Worm (Caenorhabditis elegans) whole organism, L4 larva: ENCODE data around the gene C33F10.8.
A peak's percentile ranks its signal among the peaks of the same experiment; 100 is the strongest.

Source experiments
- D1046.2 ChIP-seq: fragments of 200-800 bp; sonication (Bioruptor generic); IDR thresholded peaks from 2 replicates; pipeline ENCODE4 v1.3.6; 2022; ENCODE audit warnings: missing genetic modification characterization, missing compliant biosample characterization
- F37D6.2 ChIP-seq: sonication (generic microtip); optimal IDR thresholded peaks from 2 replicates; lab custom pipeline; 2016; ENCODE audit warnings: mild to moderate bottlenecking, missing genetic modification characterization, missing compliant biosample characterization
- F44E2.7 ChIP-seq: fragments of 200-800 bp; sonication (Bioruptor generic); IDR thresholded peaks from 2 replicates; pipeline ENCODE4 v2.1.2; 2022; ENCODE audit warnings: missing genetic modification characterization, missing compliant biosample characterization
- T26A8.4 ChIP-seq: fragments of 200-800 bp; sonication (Bioruptor generic); IDR thresholded peaks from 2 replicates; pipeline ENCODE4 v1.3.6; 2022; ENCODE audit warnings: missing genetic modification characterization, missing compliant biosample characterization
- Y105C5A.15 ChIP-seq: fragments of 200-800 bp; sonication (Bioruptor generic); IDR thresholded peaks from 2 replicates; pipeline ENCODE4 v1.3.6; 2022; ENCODE audit warnings: missing genetic modification characterization, missing compliant biosample characterization
- Y48G9A.11 ChIP-seq: fragments of 200-800 bp; sonication (Bioruptor generic); IDR thresholded peaks from 2 replicates; pipeline ENCODE4 v1.3.6; 2022; ENCODE audit warnings: missing genetic modification reagents, missing genetic modification characterization, missing compliant biosample characterization
- ZK337.2 ChIP-seq: fragments of 200-800 bp; sonication (Bioruptor generic); IDR thresholded peaks from 2 replicates; pipeline ENCODE4 v1.3.6; 2022; ENCODE audit warnings: missing genetic modification reagents, missing genetic modification characterization, missing compliant biosample characterization
- aha-1 ChIP-seq: fragments of 150-350 bp; peaks from one replicate; lab custom pipeline; 2014; ENCODE audit warnings: missing biosample characterization, missing genetic modification characterization
- ama-1 ChIP-seq: fragments of 150-350 bp; optimal IDR thresholded peaks from 2 replicates; lab custom pipeline; 2014; ENCODE audit warnings: inconsistent platforms, mixed read lengths
- attf-4 ChIP-seq: sonication (generic microtip); optimal IDR thresholded peaks from 3 replicates; lab custom pipeline; 2017; ENCODE audit warnings: missing biosample characterization, missing genetic modification characterization
- ceh-20 ChIP-seq: fragments of 200-800 bp; sonication (Bioruptor generic); IDR thresholded peaks from 2 replicates; pipeline ENCODE4 v1.3.6; 2022; ENCODE audit warnings: missing genetic modification reagents, missing genetic modification characterization, missing compliant biosample characterization
- ceh-28 ChIP-seq: fragments of 150-350 bp; optimal IDR thresholded peaks from 2 replicates; lab custom pipeline; 2014; ENCODE audit warnings: missing biosample characterization, missing genetic modification reagents, missing genetic modification characterization
- ceh-32 ChIP-seq: sonication (generic microtip); optimal IDR thresholded peaks from 2 replicates; lab custom pipeline; 2016; ENCODE audit warnings: mild to moderate bottlenecking, missing genetic modification characterization, missing compliant biosample characterization; ENCODE audit not compliant: poor library complexity
- ceh-44 ChIP-seq: fragments of 200-800 bp; sonication (Bioruptor generic); IDR thresholded peaks from 2 replicates; pipeline ENCODE4 v1.3.6; 2022; ENCODE audit warnings: missing genetic modification reagents, missing genetic modification characterization, missing compliant biosample characterization
- ceh-82 ChIP-seq: sonication (generic microtip); optimal IDR thresholded peaks from 2 replicates; lab custom pipeline; 2017; ENCODE audit warnings: missing biosample characterization, missing genetic modification characterization
- ctbp-1 ChIP-seq: fragments of 200-800 bp; sonication (Bioruptor generic); IDR thresholded peaks from 2 replicates; pipeline ENCODE4 v1.3.6; 2022; ENCODE audit warnings: missing genetic modification reagents, missing genetic modification characterization, missing compliant biosample characterization
- daf-16 ChIP-seq, 3 experiments: sonication (generic microtip); optimal IDR thresholded peaks; 2 replicates each; lab custom pipeline; 2016 to 2017; ENCODE audit warnings: missing genetic modification characterization in 3 of 3, missing genetic modification reagents in 3 of 3, mild to moderate bottlenecking in 2 of 3, missing compliant biosample characterization in 2 of 3, missing biosample characterization in 1 of 3, moderate library complexity in 1 of 3
- daf-19 ChIP-seq: fragments of 200-800 bp; sonication (Bioruptor generic); conservative IDR thresholded peaks from 2 replicates; pipeline ENCODE4 v1.3.6; 2022; ENCODE audit warnings: missing genetic modification characterization, missing compliant biosample characterization
- dmd-6 ChIP-seq: fragments of 200-800 bp; sonication (Bioruptor generic); IDR thresholded peaks from 2 replicates; pipeline ENCODE4 v1.3.6; 2022; ENCODE audit warnings: missing genetic modification reagents, missing genetic modification characterization, missing compliant biosample characterization
- dmd-8 ChIP-seq: fragments of 200-800 bp; sonication (Bioruptor generic); IDR thresholded peaks from 2 replicates; pipeline ENCODE4 v1.3.6; 2022; ENCODE audit warnings: missing genetic modification characterization, missing compliant biosample characterization
- dmd-9 ChIP-seq: fragments of 200-800 bp; sonication (Bioruptor generic); IDR thresholded peaks from 2 replicates; pipeline ENCODE4 v1.3.6; 2022; ENCODE audit warnings: missing genetic modification reagents, missing genetic modification characterization, missing compliant biosample characterization
- dve-1 ChIP-seq: sonication (generic microtip); optimal IDR thresholded peaks from 2 replicates; lab custom pipeline; 2017; ENCODE audit warnings: antibody characterized with exemption, mild to moderate bottlenecking, missing genetic modification characterization, missing compliant biosample characterization; ENCODE audit not compliant: insufficient read depth
- egl-27 ChIP-seq: sonication (generic microtip); optimal IDR thresholded peaks from 3 replicates; lab custom pipeline; 2017; ENCODE audit warnings: missing biosample characterization, missing genetic modification reagents, missing genetic modification characterization
- fkh-10 ChIP-seq: fragments of 150-350 bp; optimal IDR thresholded peaks from 2 replicates; lab custom pipeline; 2014; ENCODE audit warnings: missing biosample characterization, missing genetic modification reagents, missing genetic modification characterization
- fos-1 ChIP-seq: fragments of 150-350 bp; optimal IDR thresholded peaks from 2 replicates; lab custom pipeline; 2014; ENCODE audit warnings: missing biosample characterization, missing genetic modification characterization
- gei-8 ChIP-seq: fragments of 200-800 bp; sonication (Bioruptor generic); optimal IDR thresholded peaks from 2 replicates; lab custom pipeline; 2018; ENCODE audit warnings: mild to moderate bottlenecking, missing genetic modification characterization, missing compliant biosample characterization
- hlh-11 ChIP-seq: fragments of 200-800 bp; sonication (Bioruptor generic); optimal IDR thresholded peaks from 2 replicates; lab custom pipeline; 2018; ENCODE audit warnings: mild to moderate bottlenecking, missing genetic modification characterization, missing compliant biosample characterization
- hlh-30 ChIP-seq: sonication (generic microtip); optimal IDR thresholded peaks from 2 replicates; lab custom pipeline; 2017; ENCODE audit warnings: antibody characterized with exemption, mild to moderate bottlenecking, missing genetic modification characterization, missing compliant biosample characterization; ENCODE audit not compliant: insufficient read depth
- hmg-1.1 ChIP-seq: fragments of 200-800 bp; sonication (Bioruptor generic); IDR thresholded peaks from 2 replicates; pipeline ENCODE4 v1.3.6; 2022; ENCODE audit warnings: missing genetic modification reagents, missing genetic modification characterization, missing compliant biosample characterization
- lim-7 ChIP-seq: fragments of 200-800 bp; sonication (Bioruptor generic); IDR thresholded peaks from 2 replicates; pipeline ENCODE4 v1.3.6; 2022; ENCODE audit warnings: missing genetic modification characterization, missing compliant biosample characterization
- lin-1 ChIP-seq: fragments of 200-800 bp; sonication (Bioruptor generic); IDR thresholded peaks from 2 replicates; pipeline ENCODE4 v1.3.6; 2022; ENCODE audit warnings: missing genetic modification reagents, missing genetic modification characterization, missing compliant biosample characterization
- lin-13 ChIP-seq: fragments of 150-350 bp; optimal IDR thresholded peaks from 2 replicates; lab custom pipeline; 2014; ENCODE audit warnings: missing biosample characterization, missing genetic modification reagents, missing genetic modification characterization
- lin-39 ChIP-seq: fragments of 150-350 bp; optimal IDR thresholded peaks from 2 replicates; lab custom pipeline; 2014; ENCODE audit warnings: missing biosample characterization, missing genetic modification reagents, missing genetic modification characterization
- lir-3 ChIP-seq: sonication (generic microtip); optimal IDR thresholded peaks from 2 replicates; lab custom pipeline; 2016; ENCODE audit warnings: mild to moderate bottlenecking, missing genetic modification characterization, missing compliant biosample characterization
- madf-5 ChIP-seq, 2 experiments: fragments of 200-800 bp; sonication (Bioruptor generic); IDR thresholded peaks; 2 replicates each; pipeline ENCODE4 v1.3.6; 2022; ENCODE audit warnings: missing compliant biosample characterization in 2 of 2, missing genetic modification characterization in 2 of 2
- madf-9 ChIP-seq: fragments of 200-800 bp; sonication (Bioruptor generic); conservative IDR thresholded peaks from 2 replicates; pipeline ENCODE4 v1.3.6; 2022; ENCODE audit warnings: missing genetic modification reagents, missing genetic modification characterization, missing compliant biosample characterization
- mes-2 ChIP-seq: sonication (generic microtip); optimal IDR thresholded peaks from 2 replicates; lab custom pipeline; 2016; ENCODE audit warnings: missing genotype, mild to moderate bottlenecking, missing genetic modification characterization, missing compliant biosample characterization; ENCODE audit not compliant: poor library complexity, severe bottlenecking
- mxl-3 ChIP-seq: fragments of 200-800 bp; sonication (Bioruptor generic); optimal IDR thresholded peaks from 2 replicates; lab custom pipeline; 2018; ENCODE audit warnings: mild to moderate bottlenecking, missing genetic modification characterization, missing compliant biosample characterization
- nhr-10 ChIP-seq: fragments of 150-350 bp; optimal IDR thresholded peaks from 2 replicates; lab custom pipeline; 2014; ENCODE audit warnings: missing biosample characterization, missing genetic modification characterization
- nhr-102 ChIP-seq: sonication (generic microtip); optimal IDR thresholded peaks from 2 replicates; lab custom pipeline; 2016; ENCODE audit warnings: mild to moderate bottlenecking, missing genetic modification characterization, moderate library complexity, missing compliant biosample characterization
- nhr-28 ChIP-seq: fragments of 150-350 bp; optimal IDR thresholded peaks from 2 replicates; lab custom pipeline; 2014; ENCODE audit warnings: missing biosample characterization, missing genetic modification characterization
- nhr-41 ChIP-seq: fragments of 200-800 bp; sonication (Bioruptor generic); IDR thresholded peaks from 2 replicates; pipeline ENCODE4 v1.3.6; 2022; ENCODE audit warnings: missing genetic modification reagents, missing genetic modification characterization, missing compliant biosample characterization
- nhr-48 ChIP-seq: sonication (generic microtip); optimal IDR thresholded peaks from 2 replicates; lab custom pipeline; 2016; ENCODE audit warnings: mild to moderate bottlenecking, missing genetic modification characterization, missing compliant biosample characterization
- nhr-6 ChIP-seq: fragments of 150-350 bp; optimal IDR thresholded peaks from 2 replicates; lab custom pipeline; 2014; ENCODE audit warnings: missing biosample characterization, missing genetic modification characterization
- pha-4 ChIP-seq, 2 experiments: fragments of 150-350 bp in 1 of 2; fragments of 200-800 bp in 1 of 2; sonication (Bioruptor generic) in 1 of 2; IDR thresholded peaks in 1 of 2; optimal IDR thresholded peaks in 1 of 2; 2 replicates each; pipeline versions ENCODE4 v1.3.6 to Lab custom; 2014 to 2022; ENCODE audit warnings: missing genetic modification characterization in 2 of 2, missing genetic modification reagents in 2 of 2, missing biosample characterization in 1 of 2, missing compliant biosample characterization in 1 of 2
- rbr-2 ChIP-seq: sonication (generic microtip); optimal IDR thresholded peaks from 2 replicates; lab custom pipeline; 2016; ENCODE audit warnings: missing genotype, missing genetic modification characterization, missing compliant biosample characterization
- set-16 ChIP-seq: fragments of 200-800 bp; sonication (Bioruptor generic); IDR thresholded peaks from 2 replicates; pipeline ENCODE4 v1.3.6; 2022; ENCODE audit warnings: missing genetic modification reagents, missing genetic modification characterization, missing compliant biosample characterization
- spr-1 ChIP-seq: sonication (generic microtip); optimal IDR thresholded peaks from 2 replicates; lab custom pipeline; 2016; ENCODE audit warnings: mild to moderate bottlenecking, missing genetic modification characterization, missing compliant biosample characterization
- unc-130 ChIP-seq: sonication (generic microtip); optimal IDR thresholded peaks from 2 replicates; lab custom pipeline; 2016; ENCODE audit warnings: missing genetic modification reagents, missing genetic modification characterization, missing compliant biosample characterization
- vab-7 ChIP-seq: fragments of 200-800 bp; sonication (Bioruptor generic); IDR thresholded peaks from 2 replicates; pipeline ENCODE4 v1.3.6; 2022; ENCODE audit warnings: missing genetic modification reagents, missing genetic modification characterization, missing compliant biosample characterization
- zip-11 ChIP-seq: fragments of 200-800 bp; sonication (Bioruptor generic); IDR thresholded peaks from 2 replicates; pipeline ENCODE4 v1.3.6; 2022; ENCODE audit warnings: missing genetic modification characterization, missing compliant biosample characterization

C33F10.8 gene

DNA sequence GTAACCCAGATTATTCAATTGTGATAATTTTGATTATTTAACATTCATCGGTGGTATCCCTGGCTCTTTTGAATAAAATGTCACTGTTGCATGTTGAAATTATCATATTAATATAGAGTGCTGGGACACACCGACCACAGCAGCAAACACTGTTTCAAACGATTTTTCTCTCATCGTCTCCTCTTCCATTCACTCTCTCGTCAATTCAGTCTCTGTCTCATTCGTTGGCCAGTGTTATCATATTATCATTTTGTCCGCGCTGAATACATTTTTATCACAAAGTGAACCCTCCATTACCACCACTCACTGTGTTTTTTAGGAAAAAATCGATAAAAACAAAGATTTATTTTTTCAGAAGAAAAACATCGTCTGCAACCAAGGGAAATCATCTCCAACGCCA, 32.1 kb upstream of the C33F10.8 start (continued):
- TF ChIP-seq hlh-30 (tag; lab: Kevin White, UChicago), result peak; percentile 36
- TF ChIP-seq nhr-10 (tag; lab: Kevin White, UChicago), result no peak
- TF ChIP-seq rbr-2 (tag; lab: Kevin White, UChicago), result no peak
- TF ChIP-seq madf-9, result no peak
- no peak for TF ChIP-seq ceh-32 (tag; lab: Kevin White, UChicago)
- TF ChIP-seq nhr-102 (tag; lab: Kevin White, UChicago), result no peak
- no peak for TF ChIP-seq spr-1
- peak; percentile 48 for TF ChIP-seq dve-1
- no peak for TF ChIP-seq ceh-44 (GFP tag; lab: Robert Waterston, UW)
- TF ChIP-seq attf-4 (tag; lab: Kevin White, UChicago), result no peak
- no peak for TF ChIP-seq ceh-82 (tag; lab: Kevin White, UChicago)
- no peak for TF ChIP-seq madf-5 (GFP tag; IDR thresholded peaks at IDR 0.05; lab: Robert Waterston, UW)
- TF ChIP-seq unc-130, result no peak
- TF ChIP-seq lin-39 (tag; lab: Kevin White, UChicago), result no peak
- no peak for TF ChIP-seq T26A8.4 (GFP tag; lab: Robert Waterston, UW)
- peak; percentile 48 for TF ChIP-seq mes-2
- no peak for TF ChIP-seq daf-19 (GFP tag; lab: Robert Waterston, UW)
- no peak for TF ChIP-seq lin-13 (GFP tag; lab: Kevin White, UChicago)
- no peak for TF ChIP-seq vab-7
- TF ChIP-seq lin-1 (GFP tag; lab: Robert Waterston, UW), result no peak
- TF ChIP-seq lir-3 (tag; lab: Kevin White, UChicago), result no peak
- TF ChIP-seq nhr-48 (tag; lab: Kevin White, UChicago), result no peak
- no peak for TF ChIP-seq D1046.2 (GFP tag; lab: Robert Waterston, UW)
- TF ChIP-seq zip-11 (GFP tag; lab: Robert Waterston, UW), result no peak
- no peak for TF ChIP-seq set-16
- TF ChIP-seq nhr-6, result no peak
- TF ChIP-seq daf-16 (GFP tag; optimal IDR thresholded peaks at IDR 0.05; lab: Kevin White, UChicago), result no peak
- peak; percentile 81 for TF ChIP-seq daf-16 (tag; optimal IDR thresholded peaks at IDR 0.05; lab: Kevin White, UChicago)
- no peak for TF ChIP-seq ZK337.2
- no peak for TF ChIP-seq hmg-1.1 (GFP tag; lab: Robert Waterston, UW)
- TF ChIP-seq aha-1, result no peak
- no peak for TF ChIP-seq gei-8 (GFP tag; lab: Kevin White, UChicago)
- TF ChIP-seq nhr-41, result no peak
- TF ChIP-seq ceh-20 (GFP tag; lab: Robert Waterston, UW), result no peak; the same call in 1 of the 2 replicates
- TF ChIP-seq Y48G9A.11 (GFP tag; lab: Robert Waterston, UW), result no peak
- TF ChIP-seq pha-4 (GFP tag; IDR thresholded peaks at IDR 0.05; lab: Robert Waterston, UW), result no peak
- TF ChIP-seq pha-4 (tag; optimal IDR thresholded peaks at IDR 0.05; lab: Kevin White, UChicago), result peak; percentile 47
- no peak for TF ChIP-seq ctbp-1
- no peak for TF ChIP-seq fos-1 (tag; lab: Kevin White, UChicago)
- no peak for TF ChIP-seq dmd-8 (GFP tag; lab: Robert Waterston, UW)
- peak; percentile 5 for TF ChIP-seq ceh-28
- TF ChIP-seq ama-1 (lab: Kevin White, UChicago), result no peak
- TF ChIP-seq nhr-28 (tag; lab: Kevin White, UChicago), result peak; percentile 78
- peak; percentile 67 for TF ChIP-seq hlh-11 (tag; lab: Kevin White, UChicago)
- TF ChIP-seq F44E2.7 (GFP tag; lab: Robert Waterston, UW), result no peak
- TF ChIP-seq dmd-6 (GFP tag; lab: Robert Waterston, UW), result peak; percentile 52; the same call in 1 of the 2 replicates
- TF ChIP-seq F37D6.2 (tag; lab: Kevin White, UChicago), result no peak
- peak; percentile 61 for TF ChIP-seq mxl-3
- TF ChIP-seq egl-27, result no peak
- no peak for TF ChIP-seq lim-7 (GFP tag; lab: Robert Waterston, UW)
- TF ChIP-seq Y105C5A.15 (GFP tag; lab: Robert Waterston, UW), result no peak
- no peak for TF ChIP-seq dmd-9 (GFP tag; lab: Robert Waterston, UW)
- TF ChIP-seq fkh-10 (GFP tag; lab: Kevin White, UChicago), result no peak
